Fruit fly (Drosophila melanogaster): ENCODE measurements around the gene Arp5.
A peak's percentile ranks its signal among the peaks of the same experiment; 100 is the strongest.

Gene Arp5

DNA sequence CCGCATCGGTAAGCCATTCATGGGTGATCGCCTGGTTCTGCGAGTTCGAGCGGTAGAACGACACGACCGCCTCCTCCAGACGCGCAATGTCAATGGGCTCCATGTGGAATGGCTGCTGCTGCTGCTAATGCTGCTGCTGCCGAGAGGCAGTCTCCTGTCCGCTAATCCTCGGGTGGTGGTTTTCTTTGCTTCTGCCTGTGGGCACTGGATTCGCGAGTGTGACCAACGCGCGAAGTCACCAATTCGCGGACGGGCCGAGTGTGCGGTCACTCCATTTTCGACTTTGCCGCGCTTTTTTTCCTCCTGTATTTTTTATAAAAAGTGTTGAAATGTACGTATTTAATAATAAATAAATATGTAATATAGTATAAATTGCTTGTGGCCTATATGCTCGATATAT is 2.1 kb upstream of the Arp5 start, which contains the start of gene cdm:
Gene cdm, minus strand, starts transcription at position 236 of the 400 bp plus-strand sequence.
- TF ChIP-seq CG32121 (GFP tag; IDR thresholded peaks at IDR 0.05) (peak; percentile 23; the same call in 1 of the 2 replicates), CG8159 (tag; optimal IDR thresholded peaks at IDR 0.05) (no peak), Snoo (tag; optimal IDR thresholded peaks at IDR 0.05) (no peak), rn (GFP tag; IDR thresholded peaks at IDR 0.05) (no peak)

DNA sequence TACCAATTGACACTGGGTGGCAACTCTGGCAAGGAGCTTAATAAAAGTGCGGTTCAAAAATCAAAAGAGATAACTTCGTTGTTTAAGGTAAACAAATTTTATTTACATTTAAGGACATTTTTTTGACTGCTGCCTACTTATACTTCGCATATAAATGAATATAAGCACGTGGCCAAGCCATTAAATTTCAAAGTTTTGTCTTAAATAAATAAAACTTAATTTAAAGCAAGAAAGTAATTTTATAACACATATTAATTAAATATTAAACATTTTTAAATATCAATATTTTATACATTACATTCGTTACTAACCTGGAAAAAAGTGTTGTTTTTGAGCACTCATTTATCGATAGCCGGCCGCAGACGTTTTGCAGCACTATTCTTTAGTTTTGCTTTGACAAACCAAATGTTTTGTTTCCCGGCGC is 3.4 kb downstream of the Arp5 start, which contains the start of the genes CG12321 and MED17:
Gene CG12321, minus strand, starts transcription at position 6 of the 424 bp plus-strand sequence.
Gene MED17, plus strand, starts transcription at position 371 of the 424 bp plus-strand sequence.
- TF ChIP-seq rn (GFP tag; IDR thresholded peaks at IDR 0.05): peak; percentile 63
- TF ChIP-seq CG8301 (tag; optimal IDR thresholded peaks at IDR 0.05): peak; percentile 79
- no peak for TF ChIP-seq Pif1A (GFP tag; optimal IDR thresholded peaks at IDR 0.05)
- TF ChIP-seq CG12605 (GFP tag; IDR thresholded peaks at IDR 0.05): peak; percentile 61
- peak; percentile 77; the same call in 2 of the 3 replicates for TF ChIP-seq fd96Ca (GFP tag; IDR thresholded peaks at IDR 0.05)
- TF ChIP-seq CG4496 (GFP tag; IDR thresholded peaks at IDR 0.05): peak; percentile 82
- no peak for TF ChIP-seq CG13204 (GFP tag; optimal IDR thresholded peaks at IDR 0.05)
- peak; percentile 85 for TF ChIP-seq Snoo (tag; optimal IDR thresholded peaks at IDR 0.05)
- TF ChIP-seq CG9948 (tag; optimal IDR thresholded peaks at IDR 0.05): peak; percentile 84
- TF ChIP-seq CG34367 (tag; optimal IDR thresholded peaks at IDR 0.05): peak; percentile 62
- peak; percentile 69; the same call in 1 of the 2 replicates for TF ChIP-seq CG10348 (GFP tag; IDR thresholded peaks at IDR 0.05)
- TF ChIP-seq CG14655 (GFP tag; optimal IDR thresholded peaks at IDR 0.05): no peak
- TF ChIP-seq D1 (tag; optimal IDR thresholded peaks at IDR 0.05): no peak
- TF ChIP-seq gl (tag; optimal IDR thresholded peaks at IDR 0.05): peak; percentile 14
- peak; percentile 71 for TF ChIP-seq CG32121 (GFP tag; IDR thresholded peaks at IDR 0.05)
- peak; percentile 84 for TF ChIP-seq CG17806 (tag; optimal IDR thresholded peaks at IDR 0.05)
- no peak for TF ChIP-seq EcR (GFP tag; optimal IDR thresholded peaks at IDR 0.05)
- peak; percentile 32 for TF ChIP-seq Pif1B (GFP tag; optimal IDR thresholded peaks at IDR 0.05)
- peak; percentile 85 for TF ChIP-seq CG15710 (tag; optimal IDR thresholded peaks at IDR 0.05)
- TF ChIP-seq Ets98B (GFP tag; IDR thresholded peaks at IDR 0.05): peak; percentile 82
- TF ChIP-seq CG8159 (tag; optimal IDR thresholded peaks at IDR 0.05): peak; percentile 84

DNA sequence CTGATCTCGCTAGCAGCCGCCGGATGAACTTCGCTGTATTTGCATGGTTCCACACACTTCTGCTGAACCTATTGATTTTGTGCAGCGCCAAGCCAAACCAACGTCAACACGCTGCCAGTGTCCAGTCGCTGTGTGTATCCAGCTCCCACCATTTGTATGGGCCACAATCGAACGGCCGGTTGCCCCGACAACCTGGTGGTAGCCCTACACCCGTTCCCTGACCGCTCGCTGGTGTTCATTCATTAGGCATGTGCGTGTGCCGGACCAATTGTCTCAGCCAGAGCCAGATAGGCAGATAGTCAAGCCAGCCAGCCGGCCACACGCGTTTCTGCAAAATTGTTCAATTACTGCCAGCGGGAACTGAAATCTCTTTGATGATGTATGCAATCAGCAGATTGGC is 6.6 kb downstream of the Arp5 start, which contains the start of gene CG14313:
Gene CG14313, minus strand, starts transcription at position 101 of the 400 bp plus-strand sequence.
- TF ChIP-seq CG17806 (tag; optimal IDR thresholded peaks at IDR 0.05) (no peak), rn (GFP tag; IDR thresholded peaks at IDR 0.05) (no peak), CG13204 (GFP tag; optimal IDR thresholded peaks at IDR 0.05) (no peak), gl (tag; optimal IDR thresholded peaks at IDR 0.05) (no peak), CG8301 (tag; optimal IDR thresholded peaks at IDR 0.05) (no peak), EcR (GFP tag; optimal IDR thresholded peaks at IDR 0.05) (no peak), D1 (tag; optimal IDR thresholded peaks at IDR 0.05) (no peak), CG10348 (GFP tag; IDR thresholded peaks at IDR 0.05) (no peak), Pif1A (GFP tag; optimal IDR thresholded peaks at IDR 0.05) (no peak), CG15710 (tag; optimal IDR thresholded peaks at IDR 0.05) (no peak), Snoo (tag; optimal IDR thresholded peaks at IDR 0.05) (no peak), CG9948 (tag; optimal IDR thresholded peaks at IDR 0.05) (no peak), fd96Ca (GFP tag; IDR thresholded peaks at IDR 0.05) (no peak), CG32121 (GFP tag; IDR thresholded peaks at IDR 0.05) (no peak), CG34367 (tag; optimal IDR thresholded peaks at IDR 0.05) (no peak), CG12605 (GFP tag; IDR thresholded peaks at IDR 0.05) (no peak), Pif1B (GFP tag; optimal IDR thresholded peaks at IDR 0.05) (no peak), CG14655 (GFP tag; optimal IDR thresholded peaks at IDR 0.05) (no peak)

DNA sequence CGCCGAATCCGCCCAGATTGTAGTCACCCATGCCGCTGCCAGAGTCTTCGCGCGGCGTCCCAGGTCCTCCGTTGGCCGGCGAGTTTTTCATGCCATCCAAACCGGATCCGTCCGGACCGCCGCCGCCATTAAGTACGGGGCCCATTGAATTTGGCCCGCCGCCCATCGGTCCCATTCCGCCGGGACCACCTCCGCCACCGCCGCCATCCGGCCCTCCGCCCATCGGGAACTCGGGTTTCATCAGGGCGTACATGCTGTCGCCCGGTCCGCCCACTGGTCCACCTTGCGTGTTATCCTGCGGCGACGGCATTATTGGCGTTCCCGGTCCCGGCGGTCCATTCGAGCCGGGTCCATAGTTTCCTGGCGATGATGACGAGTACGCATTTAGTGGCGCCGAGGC is 10.0 kb downstream of the Arp5 start:
- TF ChIP-seq CG4496 (GFP tag; IDR thresholded peaks at IDR 0.05) (no peak), CG12605 (GFP tag; IDR thresholded peaks at IDR 0.05) (no peak), CG10348 (GFP tag; IDR thresholded peaks at IDR 0.05) (no peak), CG17806 (tag; optimal IDR thresholded peaks at IDR 0.05) (no peak)

DNA sequence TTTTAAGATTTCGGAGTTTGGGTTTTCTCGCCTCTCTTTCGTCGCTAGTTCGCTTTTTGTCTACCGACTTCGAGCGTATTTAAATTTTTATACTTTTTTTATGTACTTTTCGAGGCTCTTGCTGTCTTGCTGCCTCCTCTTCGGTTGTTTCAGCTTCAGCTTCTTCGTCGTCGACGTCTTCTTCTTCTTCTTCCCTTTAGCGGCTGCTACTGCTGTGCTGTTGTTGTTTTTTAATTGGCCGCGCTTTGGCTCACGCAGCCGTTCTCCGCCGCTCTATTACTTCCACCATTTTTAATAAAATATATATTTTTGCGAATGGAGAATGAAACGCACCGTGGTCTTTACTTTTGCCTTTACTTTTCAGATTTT is 11.3 kb downstream of the Arp5 start:
- no peak for TF ChIP-seq CG8159 (tag; optimal IDR thresholded peaks at IDR 0.05)

DNA sequence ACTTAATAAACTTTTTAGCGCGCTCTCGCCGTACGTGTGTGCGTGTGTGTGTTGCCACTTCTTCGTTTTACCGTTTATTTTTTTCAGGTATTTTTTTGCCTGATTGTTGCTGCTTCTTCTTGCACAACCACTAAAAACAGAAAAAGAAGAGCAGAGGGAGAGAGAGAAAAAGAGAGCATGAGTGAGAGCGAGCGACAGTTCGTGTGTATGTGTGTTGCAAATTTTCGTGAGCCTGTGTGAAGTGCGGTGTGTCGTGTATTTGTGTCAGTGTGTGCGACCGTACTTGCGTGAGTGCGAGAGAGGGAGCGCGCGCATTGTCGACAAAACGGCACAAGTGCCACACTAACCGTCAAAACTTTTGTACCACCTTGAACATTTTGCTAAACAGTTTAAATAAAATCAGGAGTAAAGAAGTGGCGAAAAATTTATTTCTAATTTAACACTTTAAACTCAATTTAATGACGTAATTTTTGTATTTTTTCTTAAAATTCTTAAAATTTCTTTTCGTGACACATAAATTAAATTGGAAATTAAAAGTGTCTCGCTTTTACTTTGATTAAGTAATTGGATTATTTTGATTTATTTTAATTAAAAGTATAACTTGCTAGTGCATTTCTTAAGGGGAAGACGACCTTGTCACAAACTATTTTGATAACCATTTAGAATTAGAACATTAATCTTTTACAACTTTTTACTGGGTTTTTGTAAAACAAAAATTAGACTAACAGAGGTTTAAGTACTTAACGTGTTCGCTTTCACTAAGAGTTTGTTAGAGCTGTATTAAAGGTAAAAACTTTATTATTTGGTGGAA is 11.9 kb downstream of the Arp5 start:
- peak; percentile 72 for TF ChIP-seq EcR (GFP tag; optimal IDR thresholded peaks at IDR 0.05)
- TF ChIP-seq Snoo (tag; optimal IDR thresholded peaks at IDR 0.05): peak; percentile 41
- peak; percentile 60 for TF ChIP-seq CG8159 (tag; optimal IDR thresholded peaks at IDR 0.05)
- TF ChIP-seq D1 (tag; optimal IDR thresholded peaks at IDR 0.05): peak; percentile 68
- no peak for TF ChIP-seq CG32121 (GFP tag; IDR thresholded peaks at IDR 0.05)
- TF ChIP-seq CG8301 (tag; optimal IDR thresholded peaks at IDR 0.05): peak; percentile 71
- peak; percentile 70 for TF ChIP-seq CG17806 (tag; optimal IDR thresholded peaks at IDR 0.05)
- TF ChIP-seq rn (GFP tag; IDR thresholded peaks at IDR 0.05): no peak
- TF ChIP-seq CG12605 (GFP tag; IDR thresholded peaks at IDR 0.05): no peak
- TF ChIP-seq CG34367 (tag; optimal IDR thresholded peaks at IDR 0.05): peak; percentile 82
- peak; percentile 72 for TF ChIP-seq CG15710 (tag; optimal IDR thresholded peaks at IDR 0.05)
- TF ChIP-seq CG13204 (GFP tag; optimal IDR thresholded peaks at IDR 0.05): peak; percentile 95
- no peak for TF ChIP-seq fd96Ca (GFP tag; IDR thresholded peaks at IDR 0.05)
- no peak for TF ChIP-seq CG10348 (GFP tag; IDR thresholded peaks at IDR 0.05)
- TF ChIP-seq gl (tag; optimal IDR thresholded peaks at IDR 0.05): peak; percentile 97
- TF ChIP-seq CG9948 (tag; optimal IDR thresholded peaks at IDR 0.05): peak; percentile 42
- TF ChIP-seq CG4496 (GFP tag; IDR thresholded peaks at IDR 0.05): no peak
- peak; percentile 73 for TF ChIP-seq CG14655 (GFP tag; optimal IDR thresholded peaks at IDR 0.05)
- TF ChIP-seq Ets98B (GFP tag; IDR thresholded peaks at IDR 0.05): no peak
- TF ChIP-seq Pif1A (GFP tag; optimal IDR thresholded peaks at IDR 0.05): peak; percentile 90
- TF ChIP-seq Pif1B (GFP tag; optimal IDR thresholded peaks at IDR 0.05): peak; percentile 86

Measured in whole organism, pupa.